Worm (Caenorhabditis elegans) whole organism, L4 larva: ENCODE data around the gene T11F8.1.

ENCODE experiments used
- ama-1 ChIP-seq: fragments of 150-350 bp; optimal IDR thresholded peaks from 2 replicates; lab custom pipeline; 2014; ENCODE audit warnings: inconsistent platforms, mixed read lengths
- ceh-28 ChIP-seq: fragments of 150-350 bp; optimal IDR thresholded peaks from 2 replicates; lab custom pipeline; 2014; ENCODE audit warnings: missing biosample characterization, missing genetic modification reagents, missing genetic modification characterization
- lsy-2 ChIP-seq, 2 experiments: fragments of 150-350 bp in 1 of 2; sonication (generic microtip) in 1 of 2; optimal IDR thresholded peaks; 2 replicates each; lab custom pipeline; 2014 to 2017; ENCODE audit warnings: missing biosample characterization in 2 of 2, missing genetic modification characterization in 2 of 2

DNA sequence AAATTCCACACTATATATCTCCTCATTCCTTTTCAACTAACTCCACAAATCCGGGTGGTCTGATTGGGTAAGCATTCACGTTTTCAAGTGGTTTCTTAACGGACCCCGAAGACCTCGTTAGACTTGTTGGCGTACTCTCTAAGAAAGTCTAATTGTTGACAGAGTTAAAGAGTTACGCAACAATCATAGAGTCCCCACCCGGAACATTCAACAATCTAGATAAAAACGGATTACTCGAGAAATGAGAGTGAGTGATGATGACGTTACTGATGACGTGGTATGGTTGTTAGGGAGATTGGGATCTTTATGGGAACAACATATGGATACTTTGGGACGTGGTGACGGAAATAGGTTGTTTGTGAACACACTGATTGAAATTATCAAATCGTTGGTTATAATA is 23.2 kb downstream of the T11F8.1 start:
- TF ChIP-seq lsy-2 (tag; optimal IDR thresholded peaks at IDR 0.05; lab: Kevin White, UChicago) (no peak), ceh-28 (no peak), ama-1 (no peak)
